Fruit fly (Drosophila melanogaster): Measurements from ENCODE around the gene yata.
A peak's percentile ranks its signal among the peaks of the same experiment; 100 is the strongest.

Gene yata

DNA sequence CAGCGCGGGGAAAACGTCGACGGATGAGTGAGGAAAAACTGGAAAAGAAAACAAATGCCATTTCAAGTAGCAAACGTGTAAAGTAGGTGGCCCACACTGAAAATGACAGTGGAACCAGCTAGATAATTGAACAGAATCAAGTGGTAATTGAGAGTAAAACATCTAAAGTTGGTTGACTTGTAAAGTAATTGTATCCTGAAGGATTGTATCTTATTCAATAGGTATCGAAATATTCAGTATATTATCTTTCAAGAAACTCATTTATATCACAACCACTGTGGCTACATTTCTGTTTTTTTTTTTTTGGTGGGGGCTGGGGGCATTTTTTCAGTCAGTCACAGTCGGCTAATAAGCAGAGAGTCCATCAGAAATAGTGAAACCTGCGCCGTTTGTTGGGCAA is 49.8 kb upstream of the yata start (continued):
- no peak for TF ChIP-seq PHDP (tag; optimal IDR thresholded peaks at IDR 0.05)
- TF ChIP-seq NfI (GFP tag; optimal IDR thresholded peaks at IDR 0.05): no peak
- TF ChIP-seq Hmx (GFP tag; optimal IDR thresholded peaks at IDR 0.05): no peak
- TF ChIP-seq CG12155 (GFP tag; optimal IDR thresholded peaks at IDR 0.05): no peak
- peak; percentile 10 for TF ChIP-seq eyg (GFP tag; optimal IDR thresholded peaks at IDR 0.05)
- TF ChIP-seq Scr (GFP tag; IDR thresholded peaks at IDR 0.05; ENCODE audit: partially characterized antibody): no peak
- no peak for TF ChIP-seq trem (tag; optimal IDR thresholded peaks at IDR 0.05)
- TF ChIP-seq scrt (GFP tag; optimal IDR thresholded peaks at IDR 0.05): no peak
- TF ChIP-seq Dbx (GFP tag; IDR thresholded peaks at IDR 0.05): no peak
- TF ChIP-seq da (GFP tag; optimal IDR thresholded peaks at IDR 0.05): no peak
- no peak for TF ChIP-seq ash1 (GFP tag; optimal IDR thresholded peaks at IDR 0.05)
- peak; percentile 59 for TF ChIP-seq CG17829 (tag; optimal IDR thresholded peaks at IDR 0.05)
- TF ChIP-seq NC2β (GFP tag; optimal IDR thresholded peaks at IDR 0.05): no peak
- TF ChIP-seq MESR4 (GFP tag; optimal IDR thresholded peaks at IDR 0.05): no peak
- TF ChIP-seq tin (GFP tag; optimal IDR thresholded peaks at IDR 0.05): no peak
- no peak for TF ChIP-seq CG3163 (GFP tag; optimal IDR thresholded peaks at IDR 0.05)
- TF ChIP-seq slou (GFP tag; optimal IDR thresholded peaks at IDR 0.05): no peak
- TF ChIP-seq trh (GFP tag; optimal IDR thresholded peaks at IDR 0.05): no peak
- TF ChIP-seq CG18599 (GFP tag; optimal IDR thresholded peaks at IDR 0.05): no peak
- no peak for TF ChIP-seq CG10654 (GFP tag; optimal IDR thresholded peaks at IDR 0.05)
- no peak for TF ChIP-seq sob (GFP tag; IDR thresholded peaks at IDR 0.05)
- peak; percentile 45 for TF ChIP-seq CG4424 (GFP tag; optimal IDR thresholded peaks at IDR 0.05)
- peak; percentile 66; the same call in 1 of the 2 replicates for TF ChIP-seq ttk (GFP tag; IDR thresholded peaks at IDR 0.05)
- TF ChIP-seq maf-S (GFP tag; optimal IDR thresholded peaks at IDR 0.05): no peak
- no peak for TF ChIP-seq CTCF (GFP tag; optimal IDR thresholded peaks at IDR 0.05)
- TF ChIP-seq p53 (GFP tag; optimal IDR thresholded peaks at IDR 0.05): no peak
- no peak for TF ChIP-seq CG15269 (tag; optimal IDR thresholded peaks at IDR 0.05)
- no peak for TF ChIP-seq prd (optimal IDR thresholded peaks at IDR 0.05)
- TF ChIP-seq prd (GFP tag; IDR thresholded peaks at IDR 0.05): peak; percentile 63
- no peak for TF ChIP-seq ham (GFP tag; IDR thresholded peaks at IDR 0.05)
- no peak for TF ChIP-seq jing (GFP tag; optimal IDR thresholded peaks at IDR 0.05)
- TF ChIP-seq CG6654 (GFP tag; optimal IDR thresholded peaks at IDR 0.05): no peak
- TF ChIP-seq pros (GFP tag; optimal IDR thresholded peaks at IDR 0.05): no peak
- TF ChIP-seq CG17186 (GFP tag; optimal IDR thresholded peaks at IDR 0.05): no peak
- TF ChIP-seq ase (GFP tag; IDR thresholded peaks at IDR 0.05): 0 out of 3 replicates have a peak, but pooled peaks have one; percentile 19
- no peak for TF ChIP-seq CG2889 (GFP tag; IDR thresholded peaks at IDR 0.05)
- TF ChIP-seq CG15601 (tag; optimal IDR thresholded peaks at IDR 0.05): no peak
- TF ChIP-seq CG31365 (tag; optimal IDR thresholded peaks at IDR 0.05): no peak
- TF ChIP-seq CG2202 (tag; optimal IDR thresholded peaks at IDR 0.05): no peak
- TF ChIP-seq en (GFP tag; optimal IDR thresholded peaks at IDR 0.05): no peak
- no peak for TF ChIP-seq MBD-R2 (GFP tag; IDR thresholded peaks at IDR 0.05)
- no peak for TF ChIP-seq Dek (tag; optimal IDR thresholded peaks at IDR 0.05)
- TF ChIP-seq NFAT (GFP tag; IDR thresholded peaks at IDR 0.05): no peak
- 0 out of 2 replicates have a peak, but pooled peaks have one; percentile 29 for TF ChIP-seq chm (GFP tag; IDR thresholded peaks at IDR 0.05)
- TF ChIP-seq bigmax (GFP tag; optimal IDR thresholded peaks at IDR 0.05): no peak
- no peak for TF ChIP-seq CG2129 (GFP tag; IDR thresholded peaks at IDR 0.05; ENCODE audit: partially characterized antibody)
- peak; percentile 1 for TF ChIP-seq pb (GFP tag; optimal IDR thresholded peaks at IDR 0.05)
- TF ChIP-seq CG4707 (GFP tag; optimal IDR thresholded peaks at IDR 0.05): no peak
- no peak for TF ChIP-seq CG11723 (GFP tag; optimal IDR thresholded peaks at IDR 0.05)
- no peak for TF ChIP-seq CG15479 (GFP tag; optimal IDR thresholded peaks at IDR 0.05)
- TF ChIP-seq Dad (GFP tag; optimal IDR thresholded peaks at IDR 0.05): no peak
- no peak for TF ChIP-seq inv (GFP tag; IDR thresholded peaks at IDR 0.05; ENCODE audit: partially characterized antibody)
- no peak for TF ChIP-seq Hand (GFP tag; optimal IDR thresholded peaks at IDR 0.05)

Measured in whole organism, embryonic.